Worm (Caenorhabditis elegans) whole organism, L4 larva: ENCODE results near the gene F18A11.5.

Source experiments
- F37D6.2 ChIP-seq: sonication (generic microtip); optimal IDR thresholded peaks from 2 replicates; lab custom pipeline; 2016; ENCODE audit warnings: mild to moderate bottlenecking, missing genetic modification characterization, missing compliant biosample characterization
- T20F7.1 ChIP-seq: fragments of 200-800 bp; sonication (Bioruptor generic); optimal IDR thresholded peaks from 2 replicates; lab custom pipeline; 2018; ENCODE audit warnings: mild to moderate bottlenecking, missing genetic modification characterization, missing compliant biosample characterization
- Y105C5A.15 ChIP-seq: fragments of 200-800 bp; sonication (Bioruptor generic); IDR thresholded peaks from 2 replicates; pipeline ENCODE4 v1.3.6; 2022; ENCODE audit warnings: missing genetic modification characterization, missing compliant biosample characterization
- ZK546.5 ChIP-seq, 2 experiments: sonication (generic microtip); optimal IDR thresholded peaks; 2 replicates each; lab custom pipeline; 2017; ENCODE audit warnings: missing biosample characterization in 2 of 2, missing genetic modification characterization in 2 of 2
- aly-2 ChIP-seq: sonication (generic microtip); optimal IDR thresholded peaks from 2 replicates; lab custom pipeline; 2018; ENCODE audit warnings: missing biosample characterization, missing genetic modification characterization
- arid-1 ChIP-seq: fragments of 200-800 bp; sonication (Bioruptor generic); conservative IDR thresholded peaks from 2 replicates; pipeline ENCODE4 v1.3.6; 2022; ENCODE audit warnings: missing genetic modification reagents, missing genetic modification characterization, missing compliant biosample characterization
- ceh-20 ChIP-seq: fragments of 200-800 bp; sonication (Bioruptor generic); IDR thresholded peaks from 2 replicates; pipeline ENCODE4 v1.3.6; 2022; ENCODE audit warnings: missing genetic modification reagents, missing genetic modification characterization, missing compliant biosample characterization
- ceh-28 ChIP-seq: fragments of 150-350 bp; optimal IDR thresholded peaks from 2 replicates; lab custom pipeline; 2014; ENCODE audit warnings: missing biosample characterization, missing genetic modification reagents, missing genetic modification characterization
- ceh-62 ChIP-seq: sonication (generic microtip); optimal IDR thresholded peaks from 2 replicates; lab custom pipeline; 2017; ENCODE audit warnings: missing biosample characterization, missing genetic modification characterization
- cey-2 ChIP-seq: sonication (generic microtip); optimal IDR thresholded peaks from 3 replicates; lab custom pipeline; 2017; ENCODE audit warnings: missing genetic modification characterization, mild to moderate bottlenecking, missing compliant biosample characterization, antibody characterized with exemption, borderline replicate concordance; ENCODE audit not compliant: insufficient read depth
- ctbp-1 ChIP-seq: fragments of 200-800 bp; sonication (Bioruptor generic); IDR thresholded peaks from 2 replicates; pipeline ENCODE4 v1.3.6; 2022; ENCODE audit warnings: missing genetic modification reagents, missing genetic modification characterization, missing compliant biosample characterization
- daf-16 ChIP-seq, 3 experiments: sonication (generic microtip); optimal IDR thresholded peaks; 2 replicates each; lab custom pipeline; 2016 to 2017; ENCODE audit warnings: missing genetic modification characterization in 3 of 3, missing genetic modification reagents in 3 of 3, mild to moderate bottlenecking in 2 of 3, missing compliant biosample characterization in 2 of 3, missing biosample characterization in 1 of 3, moderate library complexity in 1 of 3
- dmd-9 ChIP-seq: fragments of 200-800 bp; sonication (Bioruptor generic); IDR thresholded peaks from 2 replicates; pipeline ENCODE4 v1.3.6; 2022; ENCODE audit warnings: missing genetic modification reagents, missing genetic modification characterization, missing compliant biosample characterization
- dpl-1 ChIP-seq: fragments of 150-350 bp; optimal IDR thresholded peaks from 2 replicates; lab custom pipeline; 2014; ENCODE audit warnings: missing biosample characterization, missing genetic modification reagents, missing genetic modification characterization
- duxl-1 ChIP-seq: sonication (generic microtip); optimal IDR thresholded peaks from 2 replicates; lab custom pipeline; 2016; ENCODE audit warnings: mild to moderate bottlenecking, missing genetic modification characterization, moderate library complexity, missing compliant biosample characterization; ENCODE audit not compliant: poor library complexity
- dve-1 ChIP-seq: sonication (generic microtip); optimal IDR thresholded peaks from 2 replicates; lab custom pipeline; 2017; ENCODE audit warnings: antibody characterized with exemption, mild to moderate bottlenecking, missing genetic modification characterization, missing compliant biosample characterization; ENCODE audit not compliant: insufficient read depth
- egl-43 ChIP-seq: fragments of 200-800 bp; sonication (Bioruptor generic); IDR thresholded peaks from 2 replicates; pipeline ENCODE4 v1.3.6; 2022; ENCODE audit warnings: missing genetic modification reagents, missing genetic modification characterization, missing compliant biosample characterization
- fos-1 ChIP-seq: fragments of 150-350 bp; optimal IDR thresholded peaks from 2 replicates; lab custom pipeline; 2014; ENCODE audit warnings: missing biosample characterization, missing genetic modification characterization
- gei-8 ChIP-seq: fragments of 200-800 bp; sonication (Bioruptor generic); optimal IDR thresholded peaks from 2 replicates; lab custom pipeline; 2018; ENCODE audit warnings: mild to moderate bottlenecking, missing genetic modification characterization, missing compliant biosample characterization
- hlh-30 ChIP-seq: sonication (generic microtip); optimal IDR thresholded peaks from 2 replicates; lab custom pipeline; 2017; ENCODE audit warnings: antibody characterized with exemption, mild to moderate bottlenecking, missing genetic modification characterization, missing compliant biosample characterization; ENCODE audit not compliant: insufficient read depth
- hmg-1.1 ChIP-seq: fragments of 200-800 bp; sonication (Bioruptor generic); IDR thresholded peaks from 2 replicates; pipeline ENCODE4 v1.3.6; 2022; ENCODE audit warnings: missing genetic modification reagents, missing genetic modification characterization, missing compliant biosample characterization
- lin-1 ChIP-seq: fragments of 200-800 bp; sonication (Bioruptor generic); IDR thresholded peaks from 2 replicates; pipeline ENCODE4 v1.3.6; 2022; ENCODE audit warnings: missing genetic modification reagents, missing genetic modification characterization, missing compliant biosample characterization
- lin-13 ChIP-seq: fragments of 150-350 bp; optimal IDR thresholded peaks from 2 replicates; lab custom pipeline; 2014; ENCODE audit warnings: missing biosample characterization, missing genetic modification reagents, missing genetic modification characterization
- lin-15B ChIP-seq: fragments of 150-350 bp; sonication (generic microtip); optimal IDR thresholded peaks from 3 replicates; lab custom pipeline; 2014; ENCODE audit warnings: missing biosample characterization, missing genetic modification characterization
- lin-38 ChIP-seq: fragments of 200-800 bp; sonication (Bioruptor generic); IDR thresholded peaks from 2 replicates; pipeline ENCODE4 v1.3.6; 2022; ENCODE audit warnings: missing genetic modification reagents, missing genetic modification characterization, missing compliant biosample characterization
- lsy-2 ChIP-seq, 2 experiments: fragments of 150-350 bp in 1 of 2; sonication (generic microtip) in 1 of 2; optimal IDR thresholded peaks; 2 replicates each; lab custom pipeline; 2014 to 2017; ENCODE audit warnings: missing biosample characterization in 2 of 2, missing genetic modification characterization in 2 of 2
- mes-2 ChIP-seq: sonication (generic microtip); optimal IDR thresholded peaks from 2 replicates; lab custom pipeline; 2016; ENCODE audit warnings: missing genotype, mild to moderate bottlenecking, missing genetic modification characterization, missing compliant biosample characterization; ENCODE audit not compliant: poor library complexity, severe bottlenecking
- mxl-2 ChIP-seq: fragments of 200-800 bp; sonication (Bioruptor generic); conservative IDR thresholded peaks from 2 replicates; pipeline ENCODE4 v1.3.6; 2022; ENCODE audit warnings: missing genetic modification reagents, missing genetic modification characterization, missing compliant biosample characterization
- nhr-10 ChIP-seq: fragments of 150-350 bp; optimal IDR thresholded peaks from 2 replicates; lab custom pipeline; 2014; ENCODE audit warnings: missing biosample characterization, missing genetic modification characterization
- nhr-11 ChIP-seq: fragments of 150-350 bp; optimal IDR thresholded peaks from 2 replicates; lab custom pipeline; 2014; ENCODE audit warnings: missing biosample characterization, missing genetic modification characterization
- nhr-28 ChIP-seq: fragments of 150-350 bp; optimal IDR thresholded peaks from 2 replicates; lab custom pipeline; 2014; ENCODE audit warnings: missing biosample characterization, missing genetic modification characterization
- nhr-41 ChIP-seq: fragments of 200-800 bp; sonication (Bioruptor generic); IDR thresholded peaks from 2 replicates; pipeline ENCODE4 v1.3.6; 2022; ENCODE audit warnings: missing genetic modification reagents, missing genetic modification characterization, missing compliant biosample characterization
- nhr-48 ChIP-seq: sonication (generic microtip); optimal IDR thresholded peaks from 2 replicates; lab custom pipeline; 2016; ENCODE audit warnings: mild to moderate bottlenecking, missing genetic modification characterization, missing compliant biosample characterization
- sdz-12 ChIP-seq: fragments of 200-800 bp; sonication (Bioruptor generic); optimal IDR thresholded peaks from 2 replicates; lab custom pipeline; 2018; ENCODE audit warnings: mild to moderate bottlenecking, missing genetic modification characterization, missing compliant biosample characterization
- tag-97 ChIP-seq: fragments of 200-800 bp; sonication (Bioruptor generic); IDR thresholded peaks from 2 replicates; pipeline ENCODE4 v1.3.6; 2022; ENCODE audit warnings: missing genetic modification characterization, missing compliant biosample characterization
- tra-1 ChIP-seq: fragments of 200-800 bp; sonication (Bioruptor generic); IDR thresholded peaks from 2 replicates; pipeline ENCODE4 v1.3.6; 2022; ENCODE audit warnings: missing genetic modification reagents, missing genetic modification characterization, missing compliant biosample characterization
- unc-130 ChIP-seq: sonication (generic microtip); optimal IDR thresholded peaks from 2 replicates; lab custom pipeline; 2016; ENCODE audit warnings: missing genetic modification reagents, missing genetic modification characterization, missing compliant biosample characterization
- unc-62 ChIP-seq, 3 experiments: fragments of 150-350 bp in 1 of 3; sonication (generic microtip); optimal IDR thresholded peaks in 2 of 3; peaks in 1 of 3; 1 replicate in 1 of 3; 2 replicates in 2 of 3; lab custom pipeline; 2014 to 2017; ENCODE audit warnings: missing biosample characterization in 3 of 3, missing genetic modification characterization in 3 of 3, missing genetic modification reagents in 3 of 3, missing genotype in 1 of 3
- zip-2 ChIP-seq: fragments of 150-350 bp; optimal IDR thresholded peaks from 2 replicates; lab custom pipeline; 2014; ENCODE audit warnings: missing biosample characterization, missing genetic modification characterization
- ztf-11 ChIP-seq: fragments of 150-350 bp; optimal IDR thresholded peaks from 2 replicates; lab custom pipeline; 2014; ENCODE audit warnings: missing biosample characterization, missing genetic modification characterization

The F18A11.5 gene

ce11 chrII:13004160-13004871 is 9.8 kb downstream of the F18A11.5 start (continued):
- TF ChIP-seq tag-97 (GFP tag; lab: Robert Waterston, UW), result no peak
- TF ChIP-seq F37D6.2 (tag; lab: Kevin White, UChicago), result no peak
- TF ChIP-seq gei-8 (GFP tag; lab: Kevin White, UChicago), result no peak
- no peak for TF ChIP-seq lin-38 (GFP tag; lab: Robert Waterston, UW)

- TF ChIP-seq tra-1 (GFP tag; lab: Robert Waterston, UW), result no peak
- TF ChIP-seq nhr-10 (tag; lab: Kevin White, UChicago), result no peak
- peak; percentile 60 for TF ChIP-seq hlh-30 (tag; lab: Kevin White, UChicago)
- no peak for TF ChIP-seq lin-15B (tag; lab: Kevin White, UChicago)
- TF ChIP-seq unc-62 (GFP tag; optimal IDR thresholded peaks at IDR 0.05 in 1 of 2; lab: Kevin White, UChicago), result no peak
- no peak for TF ChIP-seq unc-62 (tag; optimal IDR thresholded peaks at IDR 0.05; lab: Kevin White, UChicago)
Measured at ce11 chrII:13003244-13003643, 10.8 kb downstream of the F18A11.5 start.

ce11 chrII:13000753-13001152 is 13.3 kb downstream of the F18A11.5 start, which contains the start of gene Y38F1A.8:
TSS of gene Y38F1A.8 (minus strand) at chrII:13000853.
- no peak for TF ChIP-seq ceh-62 (tag; lab: Kevin White, UChicago)
- TF ChIP-seq nhr-41 (GFP tag; lab: Robert Waterston, UW), result no peak
- TF ChIP-seq arid-1 (GFP tag; lab: Robert Waterston, UW), result no peak
- TF ChIP-seq aly-2 (tag; lab: Kevin White, UChicago), result no peak
- no peak for TF ChIP-seq sdz-12 (GFP tag; lab: Kevin White, UChicago)
- TF ChIP-seq cey-2, result no peak
- TF ChIP-seq lin-13, result no peak
- no peak for TF ChIP-seq Y105C5A.15
- no peak for TF ChIP-seq lin-1 (GFP tag; lab: Robert Waterston, UW)
- no peak for TF ChIP-seq zip-2
- TF ChIP-seq ceh-28 (tag; lab: Kevin White, UChicago), result no peak
- no peak for TF ChIP-seq hmg-1.1 (GFP tag; lab: Robert Waterston, UW)
- TF ChIP-seq fos-1, result no peak

ce11 chrII:12997413-12997812 is 16.7 kb downstream of the F18A11.5 start, which contains the start of gene Y38F1A.7:
TSS of gene Y38F1A.7 (minus strand) at chrII:12997804.
- TF ChIP-seq daf-16 (GFP tag; optimal IDR thresholded peaks at IDR 0.05; lab: Kevin White, UChicago) (no peak), daf-16 (tag; optimal IDR thresholded peaks at IDR 0.05; lab: Kevin White, UChicago) (no peak), mxl-2 (no peak), unc-130 (GFP tag; lab: Kevin White, UChicago) (no peak), unc-62 (GFP tag; optimal IDR thresholded peaks at IDR 0.05 in 1 of 2; lab: Kevin White, UChicago) (peak in 1 of 2 experiments; percentile 92), unc-62 (tag; optimal IDR thresholded peaks at IDR 0.05; lab: Kevin White, UChicago) (no peak)

ce11 chrII:12996249-12996648 is 17.8 kb downstream of the F18A11.5 start, which contains the start of gene hphd-1:
TSS of gene hphd-1 (minus strand) at chrII:12996571.
- TF ChIP-seq dpl-1 (GFP tag; lab: Kevin White, UChicago) (peak; percentile 35), egl-43 (no peak), ztf-11 (no peak), gei-8 (GFP tag; lab: Kevin White, UChicago) (no peak), lsy-2 (tag; optimal IDR thresholded peaks at IDR 0.05; lab: Kevin White, UChicago) (peak in 1 of 2 experiments; percentile 71), dmd-9 (GFP tag; lab: Robert Waterston, UW) (no peak), mes-2 (tag; lab: Kevin White, UChicago) (peak; percentile 62), ctbp-1 (GFP tag; lab: Robert Waterston, UW) (no peak), duxl-1 (tag; lab: Kevin White, UChicago) (peak; percentile 61), unc-62 (GFP tag; optimal IDR thresholded peaks at IDR 0.05 in 1 of 2; lab: Kevin White, UChicago) (no peak), unc-62 (tag; optimal IDR thresholded peaks at IDR 0.05; lab: Kevin White, UChicago) (no peak), ZK546.5 (tag; optimal IDR thresholded peaks at IDR 0.05; lab: Kevin White, UChicago) (no peak), nhr-48 (tag; lab: Kevin White, UChicago) (peak; percentile 37), T20F7.1 (GFP tag; lab: Kevin White, UChicago) (no peak), hlh-30 (tag; lab: Kevin White, UChicago) (peak; percentile 93), F37D6.2 (tag; lab: Kevin White, UChicago) (no peak), nhr-11 (tag; lab: Kevin White, UChicago) (no peak), nhr-28 (tag; lab: Kevin White, UChicago) (peak; percentile 83), dve-1 (tag; lab: Kevin White, UChicago) (peak; percentile 94), ceh-62 (tag; lab: Kevin White, UChicago) (no peak), ceh-20 (GFP tag; lab: Robert Waterston, UW) (no peak)
